Fruit fly (Drosophila melanogaster): ENCODE results near the gene RhoGAP102A.

DNA sequence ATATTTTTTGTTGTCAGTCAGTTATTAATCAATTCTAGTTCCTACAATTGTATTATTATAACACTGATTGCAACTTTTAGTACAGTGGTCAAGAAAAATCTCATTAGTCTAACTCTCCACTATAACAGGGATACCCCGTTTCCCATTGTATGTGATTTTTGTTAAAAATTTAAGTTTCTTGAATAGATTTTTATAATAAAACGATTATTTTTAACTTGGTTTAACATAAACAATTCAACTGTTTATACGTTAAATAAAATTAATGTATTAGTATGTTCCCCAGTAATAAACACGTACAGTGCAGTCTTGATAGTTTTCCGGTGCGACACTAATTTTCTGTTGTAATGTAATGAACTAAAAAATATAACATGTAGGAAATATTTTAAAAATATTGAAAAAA, 13.9 kb upstream of the RhoGAP102A start:
- TF ChIP-seq psq (optimal IDR thresholded peaks at IDR 0.05): no peak
- no peak for TF ChIP-seq ttk (optimal IDR thresholded peaks at IDR 0.05)
- no peak for TF ChIP-seq Myc (optimal IDR thresholded peaks at IDR 0.05)
